Fruit fly (Drosophila melanogaster) whole organism, embryonic: ENCODE data around the gene Syx5.

Experiments used
- Atf6 ChIP-seq: fragments of 200-800 bp; sonication (Bioruptor generic); IDR thresholded peaks from 2 replicates; pipeline ENCODE4 v1.3.6; 2022; ENCODE audit warnings: missing biosample characterization, missing genetic modification characterization
- Awh ChIP-seq: fragments of 200-800 bp; sonication (Bioruptor generic); IDR thresholded peaks from 2 replicates; pipeline ENCODE4, ENCODE4 v1.3.6; 2022; ENCODE audit warnings: missing biosample characterization, missing genetic modification characterization
- BEAF-32 ChIP-seq: fragments of 200-800 bp; sonication (Bioruptor generic); optimal IDR thresholded peaks from 3 replicates; lab custom pipeline; 2017; ENCODE audit warnings: missing biosample characterization, missing genetic modification characterization, mild to moderate bottlenecking, moderate library complexity, missing genetic modification reagents
- CG10462 ChIP-seq: fragments of 200-800 bp; sonication (Bioruptor generic); optimal IDR thresholded peaks from 2 replicates; lab custom pipeline; 2016; ENCODE audit warnings: missing biosample characterization, missing genetic modification characterization
- CG11696 ChIP-seq: fragments of 200-800 bp; sonication (Bioruptor generic); IDR thresholded peaks from 2 replicates; pipeline ENCODE4 v1.3.6; 2022; ENCODE audit warnings: missing biosample characterization, missing genetic modification characterization
- CG12236 ChIP-seq: fragments of 200-800 bp; sonication (Bioruptor generic); optimal IDR thresholded peaks from 2 replicates; lab custom pipeline; 2016; ENCODE audit warnings: missing biosample characterization, missing genetic modification characterization
- CG17612 ChIP-seq: fragments of 200-800 bp; sonication (Bioruptor generic); IDR thresholded peaks from 2 replicates; pipeline ENCODE4 v1.3.6; 2022; ENCODE audit warnings: missing biosample characterization, missing genetic modification characterization
- CG1792 ChIP-seq: fragments of 200-800 bp; sonication (Bioruptor generic); optimal IDR thresholded peaks from 2 replicates; lab custom pipeline; 2016; ENCODE audit warnings: missing biosample characterization, missing genetic modification characterization
- CG2712 ChIP-seq: fragments of 200-800 bp; optimal IDR thresholded peaks from 3 replicates; lab custom pipeline; 2019; ENCODE audit warnings: missing biosample characterization, mild to moderate bottlenecking, missing genetic modification characterization, moderate library complexity
- CG32767 ChIP-seq: fragments of 200-800 bp; sonication (Bioruptor generic); IDR thresholded peaks from 2 replicates; pipeline ENCODE4 v1.3.6; 2022; ENCODE audit warnings: missing biosample characterization, missing genetic modification characterization
- CG42726 ChIP-seq: fragments of 200-800 bp; sonication (Bioruptor generic); IDR thresholded peaks from 2 replicates; pipeline ENCODE4 v1.3.6; 2022; ENCODE audit warnings: missing biosample characterization, missing genetic modification characterization; ENCODE audit not compliant: partially characterized antibody
- CG4404 ChIP-seq: fragments of 200-800 bp; sonication (Bioruptor generic); IDR thresholded peaks from 2 replicates; pipeline ENCODE4 v1.3.6; 2022; ENCODE audit warnings: missing biosample characterization, missing genetic modification characterization
- CG5953 ChIP-seq: fragments of 200-800 bp; sonication (Bioruptor generic); IDR thresholded peaks from 2 replicates; pipeline ENCODE4 v1.3.6; 2022; ENCODE audit warnings: missing biosample characterization, missing genetic modification characterization
- CG6683 ChIP-seq: fragments of 200-800 bp; sonication (Bioruptor generic); optimal IDR thresholded peaks from 2 replicates; lab custom pipeline; 2017; ENCODE audit warnings: missing biosample characterization, mild to moderate bottlenecking, missing genetic modification characterization, missing genetic modification reagents
- CG6689 ChIP-seq: fragments of 200-800 bp; sonication (Bioruptor generic); IDR thresholded peaks from 2 replicates; pipeline ENCODE4 v1.3.6; 2022; ENCODE audit warnings: missing biosample characterization, missing genetic modification characterization
- CG8089 ChIP-seq: fragments of 200-800 bp; sonication (Bioruptor generic); optimal IDR thresholded peaks from 3 replicates; lab custom pipeline; 2016; ENCODE audit warnings: missing biosample characterization, missing genetic modification characterization
- CG8290 ChIP-seq, 3 experiments: fragments of 200-800 bp; sonication (Bioruptor generic); optimal IDR thresholded peaks; 2 replicates each; lab custom pipeline; 2016 to 2019; ENCODE audit warnings: missing biosample characterization in 3 of 3, missing genetic modification characterization in 3 of 3, mild to moderate bottlenecking in 2 of 3, moderate library complexity in 1 of 3
- CG9609 ChIP-seq: fragments of 200-800 bp; sonication (Bioruptor generic); optimal IDR thresholded peaks from 3 replicates; lab custom pipeline; 2016; ENCODE audit warnings: missing biosample characterization, missing genetic modification characterization
- CG9727 ChIP-seq: fragments of 200-800 bp; sonication (Bioruptor generic); optimal IDR thresholded peaks from 3 replicates; lab custom pipeline; 2017; ENCODE audit warnings: missing biosample characterization, mild to moderate bottlenecking, missing genetic modification characterization
- Drgx ChIP-seq: fragments of 200-800 bp; sonication (Bioruptor generic); IDR thresholded peaks from 2 replicates; pipeline ENCODE4 v1.3.6; 2022; ENCODE audit warnings: missing biosample characterization, missing genetic modification characterization
- Fer2 ChIP-seq: fragments of 200-800 bp; sonication (Bioruptor generic); optimal IDR thresholded peaks from 2 replicates; lab custom pipeline; 2018; ENCODE audit warnings: missing biosample characterization, mild to moderate bottlenecking, missing genetic modification characterization, moderate library complexity
- Hmr ChIP-seq: fragments of 200-800 bp; sonication (Bioruptor generic); optimal IDR thresholded peaks from 3 replicates; lab custom pipeline; 2017; ENCODE audit warnings: mild to moderate bottlenecking, missing biosample characterization, missing genetic modification reagents, missing genetic modification characterization
- Hmx ChIP-seq: fragments of 200-800 bp; sonication (Bioruptor generic); optimal IDR thresholded peaks from 2 replicates; lab custom pipeline; 2016; ENCODE audit warnings: missing biosample characterization, missing genetic modification characterization
- Jarid2 ChIP-seq: fragments of 200-800 bp; sonication (Bioruptor generic); optimal IDR thresholded peaks from 3 replicates; lab custom pipeline; 2017; ENCODE audit warnings: mild to moderate bottlenecking, missing biosample characterization, missing genetic modification reagents, missing genetic modification characterization
- Med ChIP-seq: fragments of 200-800 bp; sonication (Bioruptor generic); peaks from one replicate; lab custom pipeline; 2016; ENCODE audit warnings: missing biosample characterization, missing genetic modification characterization, mild to moderate bottlenecking, inconsistent platforms, moderate library complexity
- Sox100B ChIP-seq: fragments of 200-800 bp; sonication (Bioruptor generic); optimal IDR thresholded peaks from 3 replicates; lab custom pipeline; 2018; ENCODE audit warnings: missing biosample characterization, mild to moderate bottlenecking, missing genetic modification characterization
- Sox102F ChIP-seq: fragments of 200-800 bp; sonication (Bioruptor generic); optimal IDR thresholded peaks from 2 replicates; lab custom pipeline; 2018; ENCODE audit warnings: missing biosample characterization, mild to moderate bottlenecking, missing genetic modification characterization, moderate library complexity
- Sry-β ChIP-seq: fragments of 200-800 bp; sonication (Bioruptor generic); optimal IDR thresholded peaks from 2 replicates; lab custom pipeline; 2018; ENCODE audit warnings: missing biosample characterization, mild to moderate bottlenecking, missing genetic modification characterization, moderate library complexity
- Vsx1 ChIP-seq: fragments of 200-800 bp; sonication (Bioruptor generic); optimal IDR thresholded peaks from 2 replicates; lab custom pipeline; 2017; ENCODE audit warnings: missing biosample characterization, mild to moderate bottlenecking, missing genetic modification characterization, missing genetic modification reagents
- az2 ChIP-seq: fragments of 200-800 bp; sonication (Bioruptor generic); optimal IDR thresholded peaks from 3 replicates; lab custom pipeline; 2016; ENCODE audit warnings: missing biosample characterization, missing genetic modification characterization
- dan ChIP-seq: fragments of 200-800 bp; sonication (Bioruptor generic); IDR thresholded peaks from 2 replicates; pipeline ENCODE4 v1.3.6; 2022; ENCODE audit warnings: missing biosample characterization, missing genetic modification characterization
- fu2 ChIP-seq: fragments of 200-800 bp; sonication (Bioruptor generic); optimal IDR thresholded peaks from 2 replicates; lab custom pipeline; 2016; ENCODE audit warnings: missing biosample characterization, missing genetic modification characterization
- gcm ChIP-seq: fragments of 200-800 bp; sonication (Bioruptor generic); optimal IDR thresholded peaks from 2 replicates; lab custom pipeline; 2019; ENCODE audit warnings: missing biosample characterization, mild to moderate bottlenecking, missing genetic modification characterization, moderate library complexity
- h ChIP-seq: fragments of >200 bp; optimal IDR thresholded peaks from 2 replicates; lab custom pipeline; 2017
- ham ChIP-seq: fragments of 200-800 bp; sonication (Bioruptor generic); IDR thresholded peaks from 2 replicates; pipeline ENCODE4 v1.3.6; 2022; ENCODE audit warnings: missing biosample characterization, missing genetic modification characterization
- ken ChIP-seq: fragments of 200-800 bp; sonication (Bioruptor generic); IDR thresholded peaks from 3 replicates; pipeline ENCODE4 v1.3.6; 2022; ENCODE audit warnings: missing biosample characterization, missing genetic modification characterization
- klu ChIP-seq: fragments of 200-800 bp; sonication (Bioruptor generic); IDR thresholded peaks from 2 replicates; pipeline ENCODE4 v1.3.6; 2022; ENCODE audit warnings: missing biosample characterization, missing genetic modification characterization
- lilli ChIP-seq: fragments of 200-800 bp; sonication (Bioruptor generic); optimal IDR thresholded peaks from 3 replicates; lab custom pipeline; 2016; ENCODE audit warnings: missing biosample characterization, missing genetic modification characterization
- mld ChIP-seq: fragments of 200-800 bp; sonication (Bioruptor generic); IDR thresholded peaks from 3 replicates; pipeline ENCODE4 v1.3.6; 2022; ENCODE audit warnings: missing biosample characterization, missing genetic modification characterization; ENCODE audit not compliant: partially characterized antibody
- nerfin-2 ChIP-seq: fragments of 200-800 bp; sonication (Bioruptor generic); IDR thresholded peaks from 2 replicates; pipeline ENCODE4 v1.3.6; 2022; ENCODE audit warnings: missing biosample characterization, missing genetic modification characterization; ENCODE audit not compliant: partially characterized antibody
- org-1 ChIP-seq: fragments of 200-800 bp; sonication (Bioruptor generic); optimal IDR thresholded peaks from 2 replicates; lab custom pipeline; 2017; ENCODE audit warnings: missing biosample characterization, missing genetic modification characterization
- phol ChIP-seq: fragments of 200-800 bp; sonication (Bioruptor generic); optimal IDR thresholded peaks from 3 replicates; lab custom pipeline; 2018; ENCODE audit warnings: missing biosample characterization, mild to moderate bottlenecking, missing genetic modification characterization, moderate library complexity
- prd ChIP-seq, 3 experiments: fragments of >200 bp in 2 of 3; fragments of 200-800 bp in 1 of 3; sonication (Bioruptor generic) in 1 of 3; optimal IDR thresholded peaks in 2 of 3; IDR thresholded peaks in 1 of 3; 2 replicates in 2 of 3; 3 replicates in 1 of 3; pipeline versions ENCODE4 v1.3.6 to Lab custom; 2017 to 2022; ENCODE audit warnings: missing biosample characterization in 1 of 3, missing genetic modification characterization in 1 of 3
- tll ChIP-seq, 2 experiments: fragments of 200-800 bp in 1 of 2; fragments of >200 bp in 1 of 2; sonication (Bioruptor generic) in 1 of 2; optimal IDR thresholded peaks; 2 replicates each; lab custom pipeline; 2017 to 2019; ENCODE audit warnings: missing biosample characterization in 2 of 2, missing genetic modification characterization in 2 of 2, mild to moderate bottlenecking in 1 of 2, moderate library complexity in 1 of 2
- vfl ChIP-seq: fragments of 200-800 bp; sonication (Bioruptor generic); optimal IDR thresholded peaks from 2 replicates; lab custom pipeline; 2016; ENCODE audit warnings: missing biosample characterization, missing genetic modification characterization
- vnd ChIP-seq: fragments of 200-800 bp; sonication (Bioruptor generic); IDR thresholded peaks from 3 replicates; pipeline ENCODE4 v1.3.6; 2022; ENCODE audit warnings: missing biosample characterization, missing genetic modification characterization; ENCODE audit not compliant: partially characterized antibody
- wek ChIP-seq: fragments of 200-800 bp; sonication (Bioruptor generic); optimal IDR thresholded peaks from 3 replicates; lab custom pipeline; 2018; ENCODE audit warnings: missing biosample characterization, mild to moderate bottlenecking, missing genetic modification characterization, moderate library complexity

Syx5 gene

dm6 chr2L:16299466-16300311, 7.5 kb upstream of the Syx5 start, which contains the start of the genes heix and CG17328 (continued):
- TF ChIP-seq nerfin-2 (GFP tag; lab: Robert Waterston, UW): no peak
- peak; percentile 20 for TF ChIP-seq org-1
- peak; percentile 79 for TF ChIP-seq phol (tag; lab: Kevin White, UChicago)
- peak; percentile 93 for TF ChIP-seq Med
- peak; percentile 53 for TF ChIP-seq CG9609 (GFP tag; lab: Kevin White, UChicago)
- no peak for TF ChIP-seq Sox102F
- TF ChIP-seq CG2712 (tag; lab: Kevin White, UChicago): peak; percentile 74
- no peak for TF ChIP-seq Vsx1 (GFP tag; lab: Kevin White, UChicago)
- peak; percentile 62 for TF ChIP-seq Hmx (GFP tag; lab: Kevin White, UChicago)
- TF ChIP-seq Awh (GFP tag; lab: Robert Waterston, UW): 0 out of 2 replicates have a peak, but pooled peaks have one; percentile 12
- TF ChIP-seq CG10462 (GFP tag; lab: Kevin White, UChicago): peak; percentile 13
- TF ChIP-seq dan: no peak
- TF ChIP-seq BEAF-32 (GFP tag; lab: Kevin White, UChicago): peak; percentile 58
- TF ChIP-seq klu: no peak; the same call in 1 of the 2 replicates
- peak; percentile 43; the same call in 1 of the 2 replicates for TF ChIP-seq Atf6 (GFP tag; lab: Robert Waterston, UW)
- no peak for TF ChIP-seq Hmr (GFP tag; lab: Kevin White, UChicago)
- TF ChIP-seq h (lab: Kevin White, UChicago): no peak
- peak; percentile 1 for TF ChIP-seq CG1792 (GFP tag; lab: Kevin White, UChicago)
- TF ChIP-seq ken (GFP tag; lab: Robert Waterston, UW): peak; percentile 76
- no peak for TF ChIP-seq CG8089 (GFP tag; lab: Kevin White, UChicago)
- TF ChIP-seq vnd: no peak
- no peak for TF ChIP-seq wek
- peak; percentile 77 for TF ChIP-seq CG9727 (GFP tag; lab: Kevin White, UChicago)
- TF ChIP-seq CG4404 (GFP tag; lab: Robert Waterston, UW): peak; percentile 54
- TF ChIP-seq lilli (GFP tag; lab: Kevin White, UChicago): peak; percentile 84
- peak; percentile 65 for TF ChIP-seq CG6689
- peak; percentile 36 for TF ChIP-seq CG8290 (GFP tag; optimal IDR thresholded peaks at IDR 0.05; lab: Kevin White, UChicago)
- peak in 1 of 2 experiments; percentile 2 for TF ChIP-seq CG8290 (tag; optimal IDR thresholded peaks at IDR 0.05; lab: Kevin White, UChicago)
- peak in 1 of 2 experiments; percentile 50 for TF ChIP-seq tll (GFP tag; optimal IDR thresholded peaks at IDR 0.05; lab: Kevin White, UChicago)
- no peak; the same call in 1 of the 2 replicates for TF ChIP-seq CG11696 (GFP tag; lab: Robert Waterston, UW)
- TF ChIP-seq Jarid2 (GFP tag; lab: Kevin White, UChicago): no peak
- peak; percentile 78 for TF ChIP-seq az2
- no peak; the same call in 1 of the 2 replicates for TF ChIP-seq ham (GFP tag; lab: Robert Waterston, UW)
- peak; percentile 45 for TF ChIP-seq fu2 (GFP tag; lab: Kevin White, UChicago)
- TF ChIP-seq mld: no peak
- 0 out of 2 replicates have a peak, but pooled peaks have one; percentile 30 for TF ChIP-seq CG42726 (GFP tag; lab: Robert Waterston, UW)
- TF ChIP-seq gcm (GFP tag; lab: Kevin White, UChicago): peak; percentile 30
- no peak for TF ChIP-seq CG6683 (GFP tag; lab: Kevin White, UChicago)
- peak; percentile 75 for TF ChIP-seq Fer2
- 0 out of 2 replicates have a peak, but pooled peaks have one; percentile 11 for TF ChIP-seq CG17612 (GFP tag; lab: Robert Waterston, UW)
- TF ChIP-seq Sox100B (GFP tag; lab: Kevin White, UChicago): peak; percentile 70
- 0 out of 2 replicates have a peak, but pooled peaks have one; percentile 20 for TF ChIP-seq Drgx (GFP tag; lab: Robert Waterston, UW)
- TF ChIP-seq prd (optimal IDR thresholded peaks at IDR 0.05; lab: Kevin White, UChicago): no peak
- TF ChIP-seq prd (GFP tag; IDR thresholded peaks at IDR 0.05; lab: Robert Waterston, UW): peak; percentile 76
- TF ChIP-seq vfl (GFP tag; lab: Kevin White, UChicago): no peak
- peak; percentile 43; the same call in 1 of the 2 replicates for TF ChIP-seq CG5953 (GFP tag; lab: Robert Waterston, UW)
- TF ChIP-seq CG12236 (GFP tag; lab: Kevin White, UChicago): no peak
- no peak for TF ChIP-seq Sry-β
- TF ChIP-seq CG32767 (GFP tag; lab: Robert Waterston, UW): no peak; the same call in 1 of the 2 replicates
